Worm (Caenorhabditis elegans) whole organism, late embryonic: ENCODE data around the gene T16H12.13.

Experiments used
- F13H6.1 ChIP-seq: sonication (generic microtip); optimal IDR thresholded peaks from 2 replicates; lab custom pipeline; 2016; ENCODE audit warnings: missing genetic modification characterization, missing compliant biosample characterization
- unc-42 ChIP-seq: sonication (generic microtip); optimal IDR thresholded peaks from 2 replicates; lab custom pipeline; 2016; ENCODE audit warnings: missing genotype, missing genetic modification characterization, missing compliant biosample characterization

- TF ChIP-seq F13H6.1 (tag; lab: Kevin White, UChicago): no peak
- no peak for TF ChIP-seq unc-42 (tag; lab: Kevin White, UChicago)
Measured at ce11 chrIII:10069278-10069677, 15.9 kb upstream of the T16H12.13 start, which contains the start of gene T16G12.6.
